Worm (Caenorhabditis elegans) whole organism, L4 larva: ENCODE data around the gene laat-1.

Experiments used
- egl-27 ChIP-seq: sonication (generic microtip); optimal IDR thresholded peaks from 3 replicates; lab custom pipeline; 2017; ENCODE audit warnings: missing biosample characterization, missing genetic modification reagents, missing genetic modification characterization
- fkh-10 ChIP-seq: fragments of 150-350 bp; optimal IDR thresholded peaks from 2 replicates; lab custom pipeline; 2014; ENCODE audit warnings: missing biosample characterization, missing genetic modification reagents, missing genetic modification characterization
- mdl-1 ChIP-seq, 2 experiments: fragments of 150-350 bp in 1 of 2; sonication (generic microtip) in 1 of 2; optimal IDR thresholded peaks; 2 replicates each; lab custom pipeline; 2014 to 2017; ENCODE audit warnings: missing biosample characterization in 2 of 2, missing genetic modification characterization in 2 of 2
- mep-1 ChIP-seq: fragments of 150-350 bp; sonication (generic microtip); optimal IDR thresholded peaks from 3 replicates; lab custom pipeline; 2014; ENCODE audit warnings: missing biosample characterization, missing genetic modification characterization
- nhr-237 ChIP-seq: sonication (generic microtip); optimal IDR thresholded peaks from 2 replicates; lab custom pipeline; 2017; ENCODE audit warnings: missing biosample characterization, missing genetic modification characterization
- nhr-76 ChIP-seq: fragments of 150-350 bp; optimal IDR thresholded peaks from 2 replicates; lab custom pipeline; 2014; ENCODE audit warnings: missing biosample characterization, missing genetic modification characterization
- pha-4 ChIP-seq, 2 experiments: fragments of 150-350 bp in 1 of 2; fragments of 200-800 bp in 1 of 2; sonication (Bioruptor generic) in 1 of 2; IDR thresholded peaks in 1 of 2; optimal IDR thresholded peaks in 1 of 2; 2 replicates each; pipeline versions ENCODE4 v1.3.6 to Lab custom; 2014 to 2022; ENCODE audit warnings: missing genetic modification characterization in 2 of 2, missing genetic modification reagents in 2 of 2, missing biosample characterization in 1 of 2, missing compliant biosample characterization in 1 of 2
- skn-1 ChIP-seq: fragments of 150-350 bp; optimal IDR thresholded peaks from 2 replicates; lab custom pipeline; 2014; ENCODE audit warnings: missing biosample characterization, missing genetic modification characterization
- zag-1 ChIP-seq: fragments of 150-350 bp; optimal IDR thresholded peaks from 2 replicates; lab custom pipeline; 2014; ENCODE audit warnings: missing biosample characterization, missing genetic modification characterization

DNA sequence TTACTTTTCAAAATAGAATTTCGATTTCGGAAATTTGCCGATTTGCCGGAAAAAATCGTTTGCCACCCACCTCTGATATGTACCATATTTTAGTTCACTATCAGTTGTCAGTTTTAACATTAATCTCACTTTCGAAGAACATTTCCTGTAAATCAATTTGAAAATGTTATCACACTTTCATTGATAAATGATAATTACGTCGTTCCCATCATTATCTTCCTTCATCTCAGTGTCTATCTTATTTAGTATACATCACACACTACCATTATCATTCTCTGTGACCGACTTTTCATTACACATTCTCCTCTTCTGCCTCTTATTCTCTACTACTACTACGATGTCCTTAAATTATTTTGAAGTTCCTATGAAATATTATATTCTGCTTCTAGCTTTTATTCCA is 51.1 kb downstream of the laat-1 start, which contains the start of gene T01D1.8:
- TF ChIP-seq nhr-237 (tag; lab: Kevin White, UChicago) (no peak), fkh-10 (no peak), mdl-1 (tag; optimal IDR thresholded peaks at IDR 0.05; lab: Kevin White, UChicago) (no peak), nhr-76 (no peak), mep-1 (tag; lab: Kevin White, UChicago) (no peak), zag-1 (tag; lab: Kevin White, UChicago) (no peak), skn-1 (tag; lab: Kevin White, UChicago) (no peak), egl-27 (tag; lab: Kevin White, UChicago) (no peak), pha-4 (GFP tag; IDR thresholded peaks at IDR 0.05; lab: Robert Waterston, UW) (no peak), pha-4 (tag; optimal IDR thresholded peaks at IDR 0.05; lab: Kevin White, UChicago) (no peak)
